Fruit fly (Drosophila melanogaster) whole organism, prepupa: ENCODE measurements around the gene Mlc-c.

ENCODE experiments used
- Blimp-1 ChIP-seq: fragments of 200-800 bp; sonication (Bioruptor generic); optimal IDR thresholded peaks from 3 replicates; lab custom pipeline; 2017; ENCODE audit warnings: missing biosample characterization, missing genetic modification characterization, mild to moderate bottlenecking, moderate library complexity, missing genetic modification reagents
- CG10669 ChIP-seq: fragments of 200-800 bp; sonication (Bioruptor generic); optimal IDR thresholded peaks from 3 replicates; lab custom pipeline; 2018; ENCODE audit warnings: missing biosample characterization, mild to moderate bottlenecking, missing genetic modification characterization, moderate library complexity
- CG11294 ChIP-seq: fragments of 200-800 bp; sonication (Bioruptor generic); IDR thresholded peaks from 2 replicates; pipeline ENCODE4 v1.3.6; 2022; ENCODE audit warnings: missing biosample characterization, missing genetic modification characterization
- CG11762 ChIP-seq: fragments of 200-800 bp; sonication (Bioruptor generic); optimal IDR thresholded peaks from 3 replicates; lab custom pipeline; 2016; ENCODE audit warnings: missing biosample characterization, missing genetic modification characterization; ENCODE audit not compliant: insufficient read depth
- CG11902 ChIP-seq: fragments of 200-800 bp; sonication (Bioruptor generic); optimal IDR thresholded peaks from 3 replicates; lab custom pipeline; 2016; ENCODE audit warnings: missing biosample characterization, missing genetic modification characterization
- CG15336 ChIP-seq: fragments of 200-800 bp; sonication (Bioruptor generic); IDR thresholded peaks from 2 replicates; pipeline ENCODE4 v1.3.6; 2022; ENCODE audit warnings: missing biosample characterization, missing genetic modification characterization
- CG1621 ChIP-seq: fragments of 200-800 bp; sonication (Bioruptor generic); optimal IDR thresholded peaks from 3 replicates; lab custom pipeline; 2018; ENCODE audit warnings: missing biosample characterization, mild to moderate bottlenecking, missing genetic modification characterization
- CG16779 ChIP-seq: fragments of 200-800 bp; sonication (Bioruptor generic); optimal IDR thresholded peaks from 3 replicates; lab custom pipeline; 2017; ENCODE audit warnings: missing biosample characterization, mild to moderate bottlenecking, missing genetic modification characterization
- CG3032 ChIP-seq: fragments of 200-800 bp; optimal IDR thresholded peaks from 2 replicates; lab custom pipeline; 2019; ENCODE audit warnings: missing biosample characterization, mild to moderate bottlenecking, missing genetic modification characterization, moderate library complexity
- CG31627 ChIP-seq: fragments of 200-800 bp; sonication (Bioruptor generic); optimal IDR thresholded peaks from 3 replicates; lab custom pipeline; 2016; ENCODE audit warnings: missing biosample characterization, missing genetic modification characterization
- CG32006 ChIP-seq: fragments of 200-800 bp; sonication (Bioruptor generic); optimal IDR thresholded peaks from 3 replicates; lab custom pipeline; 2017; ENCODE audit warnings: missing biosample characterization, mild to moderate bottlenecking, missing genetic modification characterization
- CG34406 ChIP-seq: fragments of 200-800 bp; sonication (Bioruptor generic); optimal IDR thresholded peaks from 3 replicates; lab custom pipeline; 2016; ENCODE audit warnings: missing biosample characterization, missing genetic modification characterization
- CG3919 ChIP-seq: fragments of 200-800 bp; sonication (Bioruptor generic); optimal IDR thresholded peaks from 3 replicates; lab custom pipeline; 2016; ENCODE audit warnings: missing biosample characterization, missing genetic modification characterization
- CG4318 ChIP-seq: fragments of 200-800 bp; sonication (Bioruptor generic); optimal IDR thresholded peaks from 3 replicates; lab custom pipeline; 2017; ENCODE audit warnings: missing biosample characterization, mild to moderate bottlenecking, missing genetic modification characterization
- CG6163 ChIP-seq: fragments of 200-800 bp; sonication (Bioruptor generic); IDR thresholded peaks from 3 replicates; pipeline ENCODE4 v1.3.6; 2022; ENCODE audit warnings: missing biosample characterization, missing genetic modification characterization
- CG6792 ChIP-seq: fragments of 200-800 bp; sonication (Bioruptor generic); optimal IDR thresholded peaks from 3 replicates; lab custom pipeline; 2016; ENCODE audit warnings: missing biosample characterization, missing genetic modification characterization
- CG6808 ChIP-seq: fragments of 200-800 bp; sonication (Bioruptor generic); optimal IDR thresholded peaks from 3 replicates; lab custom pipeline; 2017; ENCODE audit warnings: missing biosample characterization, missing genetic modification characterization, mild to moderate bottlenecking, moderate library complexity, missing genetic modification reagents
- CG6854 ChIP-seq: fragments of 200-800 bp; sonication (Bioruptor generic); optimal IDR thresholded peaks from 2 replicates; lab custom pipeline; 2017; ENCODE audit warnings: missing biosample characterization, mild to moderate bottlenecking, missing genetic modification characterization
- CG8319 ChIP-seq: fragments of 200-800 bp; sonication (Bioruptor generic); optimal IDR thresholded peaks from 3 replicates; lab custom pipeline; 2016; ENCODE audit warnings: missing biosample characterization, missing genetic modification characterization
- CG9139 ChIP-seq: fragments of 200-800 bp; sonication (Bioruptor generic); optimal IDR thresholded peaks from 3 replicates; lab custom pipeline; 2017; ENCODE audit warnings: missing biosample characterization, mild to moderate bottlenecking, missing genetic modification characterization
- Eip75B ChIP-seq: fragments of 200-800 bp; sonication (Bioruptor generic); optimal IDR thresholded peaks from 3 replicates; lab custom pipeline; 2016; ENCODE audit warnings: missing biosample characterization, missing genetic modification characterization
- Eip78C ChIP-seq: fragments of 200-800 bp; sonication (Bioruptor generic); peaks from one replicate; lab custom pipeline; 2016; ENCODE audit warnings: missing biosample characterization, missing genetic modification characterization
- Eip93F ChIP-seq: fragments of 200-800 bp; sonication (Bioruptor generic); optimal IDR thresholded peaks from 2 replicates; lab custom pipeline; 2016; ENCODE audit warnings: missing biosample characterization, mild to moderate bottlenecking, missing genetic modification characterization
- Ets21C ChIP-seq: fragments of 200-800 bp; sonication (Bioruptor generic); optimal IDR thresholded peaks from 3 replicates; lab custom pipeline; 2016; ENCODE audit warnings: missing biosample characterization, missing genetic modification characterization
- Met ChIP-seq: fragments of 200-800 bp; sonication (Bioruptor generic); optimal IDR thresholded peaks from 3 replicates; lab custom pipeline; 2016; ENCODE audit warnings: missing biosample characterization, missing genetic modification characterization
- OdsH ChIP-seq: fragments of 200-800 bp; sonication (Bioruptor generic); optimal IDR thresholded peaks from 3 replicates; lab custom pipeline; 2016; ENCODE audit warnings: missing biosample characterization, missing genetic modification characterization
- Smox ChIP-seq: fragments of 200-800 bp; sonication (Bioruptor generic); optimal IDR thresholded peaks from 3 replicates; lab custom pipeline; 2016; ENCODE audit warnings: missing biosample characterization, missing genetic modification characterization
- Sox102F ChIP-seq: fragments of 200-800 bp; sonication (Bioruptor generic); optimal IDR thresholded peaks from 2 replicates; lab custom pipeline; 2016; ENCODE audit warnings: missing biosample characterization, mild to moderate bottlenecking, missing genetic modification characterization
- Sox14 ChIP-seq: fragments of 200-800 bp; sonication (Bioruptor generic); optimal IDR thresholded peaks from 3 replicates; lab custom pipeline; 2016; ENCODE audit warnings: missing biosample characterization, missing genetic modification characterization
- Sox15 ChIP-seq: fragments of 200-800 bp; sonication (Bioruptor generic); optimal IDR thresholded peaks from 3 replicates; lab custom pipeline; 2016; ENCODE audit warnings: missing biosample characterization, missing genetic modification characterization
- achi ChIP-seq: fragments of 200-800 bp; sonication (Bioruptor generic); optimal IDR thresholded peaks from 3 replicates; lab custom pipeline; 2016; ENCODE audit warnings: missing biosample characterization, missing genetic modification characterization
- acj6 ChIP-seq: fragments of 200-800 bp; sonication (Bioruptor generic); optimal IDR thresholded peaks from 3 replicates; lab custom pipeline; 2016; ENCODE audit warnings: missing biosample characterization, missing genetic modification characterization
- dac ChIP-seq: fragments of 200-800 bp; sonication (Bioruptor generic); optimal IDR thresholded peaks from 2 replicates; lab custom pipeline; 2017; ENCODE audit warnings: missing biosample characterization, mild to moderate bottlenecking, missing genetic modification characterization
- dsx ChIP-seq: fragments of 200-800 bp; optimal IDR thresholded peaks from 3 replicates; lab custom pipeline; 2019; ENCODE audit warnings: missing biosample characterization, mild to moderate bottlenecking, missing genetic modification characterization, moderate library complexity; ENCODE audit not compliant: poor library complexity, severe bottlenecking
- eg ChIP-seq: fragments of 200-800 bp; sonication (Bioruptor generic); IDR thresholded peaks from 3 replicates; pipeline ENCODE4 v1.3.6; 2022; ENCODE audit warnings: missing biosample characterization, missing genetic modification characterization
- fd59A ChIP-seq: fragments of 200-800 bp; sonication (Bioruptor generic); optimal IDR thresholded peaks from 2 replicates; lab custom pipeline; 2017; ENCODE audit warnings: missing biosample characterization, mild to moderate bottlenecking, missing genetic modification characterization, missing genetic modification reagents
- fd85E ChIP-seq: fragments of 200-800 bp; sonication (Bioruptor generic); optimal IDR thresholded peaks from 3 replicates; lab custom pipeline; 2016; ENCODE audit warnings: missing biosample characterization, missing genetic modification characterization
- fkh ChIP-seq: fragments of 200-800 bp; sonication (Bioruptor generic); optimal IDR thresholded peaks from 3 replicates; lab custom pipeline; 2017; ENCODE audit warnings: missing biosample characterization, mild to moderate bottlenecking, missing genetic modification characterization, moderate library complexity
- net ChIP-seq: fragments of 200-800 bp; sonication (Bioruptor generic); optimal IDR thresholded peaks from 3 replicates; lab custom pipeline; 2016; ENCODE audit warnings: missing biosample characterization, missing genetic modification characterization
- pdm3 ChIP-seq: fragments of 200-800 bp; sonication (Bioruptor generic); optimal IDR thresholded peaks from 3 replicates; lab custom pipeline; 2016; ENCODE audit warnings: missing biosample characterization, missing genetic modification characterization
- salr ChIP-seq, 2 experiments: fragments of 200-800 bp; sonication (Bioruptor generic); optimal IDR thresholded peaks; 3 replicates each; lab custom pipeline; 2016 to 2018; ENCODE audit warnings: missing biosample characterization in 2 of 2, missing genetic modification characterization in 2 of 2, mild to moderate bottlenecking in 1 of 2
- spab ChIP-seq: fragments of 200-800 bp; sonication (Bioruptor generic); optimal IDR thresholded peaks from 2 replicates; lab custom pipeline; 2017; ENCODE audit warnings: missing biosample characterization, mild to moderate bottlenecking, missing genetic modification characterization, missing genetic modification reagents
- svp ChIP-seq: fragments of 200-800 bp; sonication (Bioruptor generic); peaks from one replicate; lab custom pipeline; 2016; ENCODE audit warnings: missing biosample characterization, missing genetic modification characterization
- vri ChIP-seq: fragments of 200-800 bp; sonication (Bioruptor generic); optimal IDR thresholded peaks from 3 replicates; lab custom pipeline; 2016; ENCODE audit warnings: missing biosample characterization, mild to moderate bottlenecking, missing genetic modification characterization

Mlc-c gene

DNA sequence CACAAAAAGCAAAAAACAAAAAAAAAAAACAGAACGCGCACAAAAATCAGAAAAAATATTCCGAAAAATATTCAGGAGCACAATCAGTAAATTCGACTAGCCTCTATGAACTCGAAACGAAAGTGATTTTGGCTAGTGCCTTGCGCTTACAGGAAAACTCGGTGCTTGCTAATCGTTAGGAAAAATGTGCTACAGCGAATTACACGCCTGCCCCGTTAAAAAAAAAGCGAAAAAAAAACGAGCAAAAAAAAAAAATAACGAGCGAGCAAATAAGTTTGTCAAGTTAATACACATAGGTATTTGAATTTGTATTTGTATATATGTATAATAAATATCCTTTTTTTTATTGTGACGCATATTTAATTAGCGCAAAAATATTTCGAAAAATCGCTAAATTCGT is 6.1 kb downstream of the Mlc-c start, which contains the start of gene CG34434:
CG34434 (minus strand) TSS at position 101 of the 400 bp plus-strand sequence.
- no peak for TF ChIP-seq CG11294 (GFP tag; lab: Robert Waterston, UW)
- TF ChIP-seq CG6854 = no peak
- TF ChIP-seq CG8319 (GFP tag; lab: Kevin White, UChicago) = no peak
- TF ChIP-seq fd59A = no peak
- no peak for TF ChIP-seq CG6792 (GFP tag; lab: Kevin White, UChicago)
- TF ChIP-seq svp (GFP tag; lab: Kevin White, UChicago) = no peak
- no peak for TF ChIP-seq CG11762 (GFP tag; lab: Kevin White, UChicago)
- no peak for TF ChIP-seq OdsH (GFP tag; lab: Kevin White, UChicago)
- TF ChIP-seq Met (GFP tag; lab: Kevin White, UChicago) = no peak
- TF ChIP-seq CG9139 (GFP tag; lab: Kevin White, UChicago) = no peak
- no peak for TF ChIP-seq CG34406 (GFP tag; lab: Kevin White, UChicago)
- no peak for TF ChIP-seq salr (GFP tag; optimal IDR thresholded peaks at IDR 0.05; lab: Kevin White, UChicago)
- TF ChIP-seq dsx = no peak
- no peak for TF ChIP-seq spab (GFP tag; lab: Kevin White, UChicago)
- no peak for TF ChIP-seq CG6163 (GFP tag; lab: Robert Waterston, UW)
- TF ChIP-seq CG3919 = no peak

- TF ChIP-seq CG11902 (GFP tag; lab: Kevin White, UChicago) (no peak), Sox14 (GFP tag; lab: Kevin White, UChicago) (no peak), CG31627 (no peak), spab (GFP tag; lab: Kevin White, UChicago) (no peak), Ets21C (GFP tag; lab: Kevin White, UChicago) (no peak), Blimp-1 (GFP tag; lab: Kevin White, UChicago) (no peak), Eip75B (GFP tag; lab: Kevin White, UChicago) (no peak), Sox102F (GFP tag; lab: Kevin White, UChicago) (no peak)
- TF ChIP-seq, all 60 proteins: peak for 0
Measured at dm6 chrX:5614367-5614766, 8.0 kb downstream of the Mlc-c start, which contains the start of gene CG34435. TSS of gene CG34435 (minus strand) at chrX:5614467.

- TF ChIP-seq CG10669 (GFP tag; lab: Kevin White, UChicago) (no peak), Sox102F (GFP tag; lab: Kevin White, UChicago) (no peak), net (GFP tag; lab: Kevin White, UChicago) (no peak), acj6 (no peak), achi (GFP tag; lab: Kevin White, UChicago) (no peak), CG9139 (GFP tag; lab: Kevin White, UChicago) (no peak), eg (no peak), dac (GFP tag; lab: Kevin White, UChicago) (no peak), spab (GFP tag; lab: Kevin White, UChicago) (no peak), Smox (GFP tag; lab: Kevin White, UChicago) (no peak), CG4318 (GFP tag; lab: Kevin White, UChicago) (no peak), pdm3 (GFP tag; lab: Kevin White, UChicago) (no peak), Eip93F (GFP tag; lab: Kevin White, UChicago) (no peak), CG15336 (no peak), CG6808 (GFP tag; lab: Kevin White, UChicago) (no peak), Ets21C (GFP tag; lab: Kevin White, UChicago) (no peak), Eip75B (GFP tag; lab: Kevin White, UChicago) (no peak), CG32006 (no peak), Sox14 (GFP tag; lab: Kevin White, UChicago) (no peak)
Measured at dm6 chrX:5612977-5613376, 9.4 kb downstream of the Mlc-c start.

dm6 chrX:5608472-5608871 is 13.9 kb downstream of the Mlc-c start:
- no peak for TF ChIP-seq fd85E (GFP tag; lab: Kevin White, UChicago)
- no peak for TF ChIP-seq Eip93F (GFP tag; lab: Kevin White, UChicago)
- TF ChIP-seq salr (GFP tag; optimal IDR thresholded peaks at IDR 0.05; lab: Kevin White, UChicago) = no peak
- peak; percentile 30 for TF ChIP-seq Sox15 (GFP tag; lab: Kevin White, UChicago)
- TF ChIP-seq CG8319 (GFP tag; lab: Kevin White, UChicago) = no peak
- no peak for TF ChIP-seq spab (GFP tag; lab: Kevin White, UChicago)
- no peak for TF ChIP-seq CG6808 (GFP tag; lab: Kevin White, UChicago)
- peak; percentile 53 for TF ChIP-seq dac (GFP tag; lab: Kevin White, UChicago)
- peak; percentile 68 for TF ChIP-seq Eip78C (GFP tag; lab: Kevin White, UChicago)
- no peak for TF ChIP-seq CG16779 (tag; lab: Kevin White, UChicago)
- TF ChIP-seq CG3032 = no peak
- peak; percentile 58; the same call in 1 of the 3 replicates for TF ChIP-seq CG6163 (GFP tag; lab: Robert Waterston, UW)
- TF ChIP-seq Sox102F (GFP tag; lab: Kevin White, UChicago) = peak; percentile 62
- no peak for TF ChIP-seq CG9139 (GFP tag; lab: Kevin White, UChicago)
- TF ChIP-seq CG1621 (tag; lab: Kevin White, UChicago) = no peak
- TF ChIP-seq CG31627 = peak; percentile 67
- TF ChIP-seq eg = peak; percentile 60; the same call in 2 of the 3 replicates
- peak; percentile 42 for TF ChIP-seq CG6792 (GFP tag; lab: Kevin White, UChicago)
- no peak for TF ChIP-seq vri (GFP tag; lab: Kevin White, UChicago)
- TF ChIP-seq CG3919 = peak; percentile 27
- TF ChIP-seq Met (GFP tag; lab: Kevin White, UChicago) = peak; percentile 67
- TF ChIP-seq fkh (GFP tag; lab: Kevin White, UChicago) = no peak
